Fruit fly (Drosophila melanogaster): ENCODE measurements around the gene sob.

The sob gene

DNA sequence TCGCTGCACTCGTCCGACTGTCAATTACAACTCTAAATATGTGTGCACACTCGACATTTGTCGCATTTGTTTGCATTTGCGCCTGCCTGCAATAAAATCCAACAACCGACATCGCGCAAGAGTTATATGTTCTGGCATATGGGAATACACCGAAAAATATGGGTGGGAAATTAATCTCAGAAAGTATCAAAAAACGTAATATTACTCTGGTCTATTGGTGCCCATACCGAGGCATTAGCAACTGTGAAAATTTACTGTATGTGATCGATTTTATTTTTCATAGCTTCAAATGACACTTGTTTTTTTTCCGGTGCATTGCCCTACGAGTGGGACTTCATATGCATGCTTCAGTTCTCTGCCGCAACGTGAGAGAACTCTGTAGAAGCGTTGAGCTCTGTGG is 6.7 kb downstream of the sob start (continued):
- no peak for TF ChIP-seq CG6808 (GFP tag; optimal IDR thresholded peaks at IDR 0.05)
- peak; percentile 64 for TF ChIP-seq CG32006 (GFP tag; optimal IDR thresholded peaks at IDR 0.05)
- peak; percentile 23 for TF ChIP-seq CG8319 (GFP tag; optimal IDR thresholded peaks at IDR 0.05)
- peak; percentile 54 for TF ChIP-seq pdm3 (GFP tag; optimal IDR thresholded peaks at IDR 0.05)
- TF ChIP-seq CG8632 (GFP tag; optimal IDR thresholded peaks at IDR 0.05) = peak; percentile 12
- TF ChIP-seq fd59A (GFP tag; optimal IDR thresholded peaks at IDR 0.05) = peak; percentile 39
- TF ChIP-seq Met (GFP tag; optimal IDR thresholded peaks at IDR 0.05) = no peak
- TF ChIP-seq Smox (GFP tag; optimal IDR thresholded peaks at IDR 0.05) = no peak

DNA sequence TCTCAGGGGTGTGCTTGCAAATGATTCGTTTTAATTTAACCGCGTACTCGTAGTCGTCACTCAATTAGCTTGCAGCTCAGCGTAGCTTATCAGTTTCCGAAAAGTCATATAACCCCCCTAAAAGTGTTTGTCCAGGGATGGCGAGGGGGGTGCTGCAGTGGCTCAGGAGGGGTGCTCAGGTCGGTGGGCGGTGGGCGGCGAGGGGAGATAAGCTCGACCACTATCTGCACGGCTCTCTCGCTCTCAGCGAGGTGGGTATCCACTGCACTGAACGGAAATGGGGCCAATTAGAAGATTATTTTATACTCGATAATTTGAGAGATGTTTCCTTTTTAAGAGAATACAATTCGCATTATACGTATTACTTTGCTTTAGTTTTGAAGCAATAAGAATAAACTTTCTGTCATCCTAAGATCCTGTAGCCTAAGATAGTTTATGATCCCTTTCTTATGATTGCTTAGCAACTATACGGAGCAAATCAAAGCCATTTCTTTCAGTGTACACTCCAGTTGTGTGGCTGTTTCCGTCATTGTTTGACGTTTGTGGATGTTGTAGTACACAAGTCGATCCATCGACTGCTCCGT is 7.3 kb downstream of the sob start:
- no peak for TF ChIP-seq dsx (GFP tag; optimal IDR thresholded peaks at IDR 0.05; ENCODE audit: poor library complexity, severe bottlenecking)
- peak; percentile 48 for TF ChIP-seq pdm3 (GFP tag; optimal IDR thresholded peaks at IDR 0.05)
- TF ChIP-seq Ets96B (tag; optimal IDR thresholded peaks at IDR 0.05) = peak; percentile 42
- TF ChIP-seq svp (GFP tag) = peak; percentile 87
- TF ChIP-seq salr (GFP tag; optimal IDR thresholded peaks at IDR 0.05) = no peak
- TF ChIP-seq Sox15 (GFP tag; optimal IDR thresholded peaks at IDR 0.05) = peak; percentile 30
- TF ChIP-seq vri (GFP tag; optimal IDR thresholded peaks at IDR 0.05) = peak; percentile 27
- no peak for TF ChIP-seq Gug (GFP tag; IDR thresholded peaks at IDR 0.05)
- TF ChIP-seq CG3032 (tag; optimal IDR thresholded peaks at IDR 0.05) = peak; percentile 50
- TF ChIP-seq CG10669 (GFP tag; optimal IDR thresholded peaks at IDR 0.05) = peak; percentile 48
- peak; percentile 5 for TF ChIP-seq CG8632 (GFP tag; optimal IDR thresholded peaks at IDR 0.05)
- TF ChIP-seq CG8119 (GFP tag; IDR thresholded peaks at IDR 0.05) = peak; percentile 63
- peak; percentile 51 for TF ChIP-seq Hr4 (GFP tag; optimal IDR thresholded peaks at IDR 0.05)
- TF ChIP-seq ss (GFP tag; optimal IDR thresholded peaks at IDR 0.05) = no peak
- peak; percentile 25 for TF ChIP-seq CG11902 (GFP tag; optimal IDR thresholded peaks at IDR 0.05)
- TF ChIP-seq topi (GFP tag; optimal IDR thresholded peaks at IDR 0.05) = peak; percentile 56
- TF ChIP-seq CG16779 (tag; optimal IDR thresholded peaks at IDR 0.05) = no peak
- TF ChIP-seq Hr39 (GFP tag; optimal IDR thresholded peaks at IDR 0.05) = peak; percentile 71
- no peak for TF ChIP-seq CG6808 (GFP tag; optimal IDR thresholded peaks at IDR 0.05)
- TF ChIP-seq fkh (GFP tag; optimal IDR thresholded peaks at IDR 0.05) = peak; percentile 76
- peak; percentile 22 for TF ChIP-seq achi (GFP tag; optimal IDR thresholded peaks at IDR 0.05)
- no peak for TF ChIP-seq Lpt (GFP tag; optimal IDR thresholded peaks at IDR 0.05)
- TF ChIP-seq eg (GFP tag; IDR thresholded peaks at IDR 0.05) = peak; percentile 63; the same call in 2 of the 3 replicates
- peak; percentile 35 for TF ChIP-seq Blimp-1 (GFP tag; optimal IDR thresholded peaks at IDR 0.05)
- TF ChIP-seq Hr38 (GFP tag; optimal IDR thresholded peaks at IDR 0.05) = no peak
- TF ChIP-seq CG9139 (GFP tag; optimal IDR thresholded peaks at IDR 0.05) = no peak
- no peak for TF ChIP-seq spab (GFP tag; optimal IDR thresholded peaks at IDR 0.05)
- TF ChIP-seq lz (GFP tag; optimal IDR thresholded peaks at IDR 0.05) = peak; percentile 55
- peak; percentile 50 for TF ChIP-seq Sox14 (GFP tag; optimal IDR thresholded peaks at IDR 0.05)
- no peak for TF ChIP-seq CG1621 (tag; optimal IDR thresholded peaks at IDR 0.05)
- TF ChIP-seq CG31627 (GFP tag; optimal IDR thresholded peaks at IDR 0.05) = peak; percentile 69
- no peak for TF ChIP-seq Eip93F (GFP tag; optimal IDR thresholded peaks at IDR 0.05)
- TF ChIP-seq CG8319 (GFP tag; optimal IDR thresholded peaks at IDR 0.05) = no peak
- TF ChIP-seq fd85E (GFP tag; optimal IDR thresholded peaks at IDR 0.05) = no peak
- peak; percentile 45 for TF ChIP-seq Smox (GFP tag; optimal IDR thresholded peaks at IDR 0.05)
- peak; percentile 57 for TF ChIP-seq cyc (GFP tag; optimal IDR thresholded peaks at IDR 0.05)
- TF ChIP-seq CG4318 (GFP tag; optimal IDR thresholded peaks at IDR 0.05) = peak; percentile 5
- TF ChIP-seq Ets21C (GFP tag; optimal IDR thresholded peaks at IDR 0.05) = peak; percentile 40
- TF ChIP-seq CG32006 (GFP tag; optimal IDR thresholded peaks at IDR 0.05) = peak; percentile 60
- no peak for TF ChIP-seq dac (GFP tag; optimal IDR thresholded peaks at IDR 0.05)
- TF ChIP-seq Eip78C (GFP tag) = peak; percentile 70
- peak; percentile 6 for TF ChIP-seq CG10631 (GFP tag; optimal IDR thresholded peaks at IDR 0.05)
- TF ChIP-seq CG11762 (GFP tag; optimal IDR thresholded peaks at IDR 0.05; ENCODE audit: insufficient read depth) = peak; percentile 20
- peak; percentile 38; the same call in 1 of the 2 replicates for TF ChIP-seq CG11294 (GFP tag; IDR thresholded peaks at IDR 0.05)
- peak; percentile 6 for TF ChIP-seq Eip75B (GFP tag; optimal IDR thresholded peaks at IDR 0.05)
- peak; percentile 25 for TF ChIP-seq fd59A (GFP tag; optimal IDR thresholded peaks at IDR 0.05)
- peak; percentile 46 for TF ChIP-seq Sox102F (GFP tag; optimal IDR thresholded peaks at IDR 0.05)
